Worm (Caenorhabditis elegans) whole organism, young adult: ENCODE measurements around the gene Y48B6A.1.

Experiments
- him-1 ChIP-seq: sonication (generic microtip); optimal IDR thresholded peaks from 2 replicates; lab custom pipeline; 2016; ENCODE audit warnings: missing genotype, missing genetic modification reagents, missing genetic modification characterization, missing compliant biosample characterization
- lag-1 ChIP-seq: fragments of 200-800 bp; sonication (Bioruptor generic); IDR thresholded peaks from 2 replicates; pipeline ENCODE4 v1.3.6; 2022; ENCODE audit warnings: missing genetic modification reagents, missing genetic modification characterization, missing compliant biosample characterization
- madf-8 ChIP-seq: fragments of 200-800 bp; sonication (Bioruptor generic); conservative IDR thresholded peaks from 2 replicates; pipeline ENCODE4 v1.3.6; 2022; ENCODE audit warnings: missing genetic modification reagents, missing genetic modification characterization, missing compliant biosample characterization
- somi-1 ChIP-seq: fragments of 200-800 bp; sonication (Bioruptor generic); optimal IDR thresholded peaks from 2 replicates; lab custom pipeline; 2018; ENCODE audit warnings: mild to moderate bottlenecking, missing genetic modification characterization, missing compliant biosample characterization
- unc-130 ChIP-seq: sonication (generic microtip); optimal IDR thresholded peaks from 2 replicates; lab custom pipeline; 2016; ENCODE audit warnings: missing genetic modification reagents, missing genetic modification characterization, missing compliant biosample characterization

- no peak for TF ChIP-seq lag-1 (GFP tag; lab: Robert Waterston, UW)
- TF ChIP-seq him-1: no peak
- TF ChIP-seq unc-130 (GFP tag; lab: Kevin White, UChicago): no peak
- no peak for TF ChIP-seq madf-8 (GFP tag; lab: Robert Waterston, UW)
- no peak for TF ChIP-seq somi-1 (GFP tag; lab: Kevin White, UChicago)
These were observed 41.3 kb downstream of the Y48B6A.1 start for ce11 chrII:14112842-14113241.
